Fruit fly (Drosophila melanogaster) whole organism, wandering third instar larva: Measurements from ENCODE around the gene CG7840.

Source experiments
- Abd-B ChIP-seq: fragments of >200 bp; optimal IDR thresholded peaks from 2 replicates; lab custom pipeline; 2017; ENCODE audit warnings: missing biosample characterization, missing genetic modification characterization
- CG9705 ChIP-seq: fragments of 200-800 bp; sonication (Bioruptor generic); optimal IDR thresholded peaks from 2 replicates; lab custom pipeline; 2018; ENCODE audit warnings: missing biosample characterization, mild to moderate bottlenecking, missing genetic modification characterization
- CrebA ChIP-seq: fragments of 200-800 bp; sonication (Bioruptor generic); optimal IDR thresholded peaks from 2 replicates; lab custom pipeline; 2016; ENCODE audit warnings: missing biosample characterization, mild to moderate bottlenecking, missing genetic modification characterization, borderline replicate concordance
- Dfd ChIP-seq: fragments of >200 bp; optimal IDR thresholded peaks from 2 replicates; lab custom pipeline; 2017; ENCODE audit warnings: missing biosample characterization, missing genetic modification characterization
- Dif ChIP-seq: fragments of 200-275, 200-300 bp; sonication (Bioruptor generic); optimal IDR thresholded peaks from 2 replicates; lab custom pipeline; 2018; ENCODE audit warnings: missing biosample characterization, missing genetic modification characterization; ENCODE audit not compliant: partially characterized antibody
- GATAd ChIP-seq: sonication (Bioruptor generic); optimal IDR thresholded peaks from 2 replicates; lab custom pipeline; 2016; ENCODE audit warnings: missing biosample characterization, missing genetic modification characterization
- HLH106 ChIP-seq: fragments of 200-800 bp; optimal IDR thresholded peaks from 3 replicates; lab custom pipeline; 2019; ENCODE audit warnings: missing biosample characterization, mild to moderate bottlenecking, missing genetic modification characterization, moderate library complexity
- Hr83 ChIP-seq: fragments of 200-300 bp; sonication (Bioruptor generic); optimal IDR thresholded peaks from 2 replicates; lab custom pipeline; 2016; ENCODE audit warnings: missing biosample characterization, mild to moderate bottlenecking, missing genetic modification characterization, moderate library complexity; ENCODE audit not compliant: poor library complexity, severe bottlenecking
- Jra ChIP-seq: sonication (Bioruptor generic); optimal IDR thresholded peaks from 2 replicates; lab custom pipeline; 2016; ENCODE audit warnings: missing biosample characterization, missing genetic modification characterization
- Mio ChIP-seq: sonication (Bioruptor generic); optimal IDR thresholded peaks from 2 replicates; lab custom pipeline; 2016; ENCODE audit warnings: missing biosample characterization, missing genetic modification characterization
- Myc ChIP-seq: fragments of >200 bp; optimal IDR thresholded peaks from 2 replicates; lab custom pipeline; 2017
- OdsH ChIP-seq: fragments of 200-800 bp; sonication (Bioruptor generic); optimal IDR thresholded peaks from 2 replicates; lab custom pipeline; 2016; ENCODE audit warnings: missing biosample characterization, mild to moderate bottlenecking, missing genetic modification characterization
- Rel ChIP-seq, 2 experiments: fragments of 200-800 bp; sonication (Bioruptor generic) in 1 of 2; optimal IDR thresholded peaks; 2 replicates in 1 of 2; 3 replicates in 1 of 2; lab custom pipeline; 2016 to 2019; ENCODE audit warnings: mild to moderate bottlenecking in 2 of 2, missing biosample characterization in 2 of 2, missing genetic modification characterization in 2 of 2, moderate library complexity in 1 of 2
- Sp1 ChIP-seq: fragments of 200-800 bp; sonication (Bioruptor generic); optimal IDR thresholded peaks from 3 replicates; lab custom pipeline; 2019; ENCODE audit warnings: missing biosample characterization, mild to moderate bottlenecking, missing genetic modification characterization, moderate library complexity
- Vsx2 ChIP-seq: fragments of 200-300, 225-300 bp; sonication (Bioruptor generic); optimal IDR thresholded peaks from 2 replicates; lab custom pipeline; 2018; ENCODE audit warnings: missing biosample characterization, missing genetic modification characterization; ENCODE audit not compliant: partially characterized antibody
- br ChIP-seq: fragments of 200-800 bp; sonication (Bioruptor generic); optimal IDR thresholded peaks from 2 replicates; lab custom pipeline; 2016; ENCODE audit warnings: missing biosample characterization, missing genetic modification characterization
- brk ChIP-seq: fragments of 200-800 bp; sonication (Bioruptor generic); optimal IDR thresholded peaks from 2 replicates; lab custom pipeline; 2016; ENCODE audit warnings: missing biosample characterization, mild to moderate bottlenecking, missing genetic modification characterization
- dmrt93B ChIP-seq: fragments of 200-800 bp; sonication (Bioruptor generic); optimal IDR thresholded peaks from 2 replicates; lab custom pipeline; 2018; ENCODE audit warnings: missing biosample characterization, mild to moderate bottlenecking, missing genetic modification characterization
- dsf ChIP-seq: sonication (Bioruptor generic); optimal IDR thresholded peaks from 2 replicates; lab custom pipeline; 2016; ENCODE audit warnings: missing biosample characterization, missing genetic modification characterization, borderline replicate concordance
- ey ChIP-seq: fragments of 200-800 bp; sonication (Bioruptor generic); optimal IDR thresholded peaks from 2 replicates; lab custom pipeline; 2016; ENCODE audit warnings: missing biosample characterization, missing genetic modification characterization
- foxo ChIP-seq, 2 experiments: fragments of 200-800 bp; sonication (Bioruptor generic); optimal IDR thresholded peaks; 2 replicates in 1 of 2; 3 replicates in 1 of 2; lab custom pipeline; 2016 to 2017; ENCODE audit warnings: missing biosample characterization in 2 of 2, missing genetic modification characterization in 2 of 2
- fru ChIP-seq: fragments of 200-800 bp; sonication (Bioruptor generic); optimal IDR thresholded peaks from 3 replicates; lab custom pipeline; 2016; ENCODE audit warnings: missing biosample characterization, mild to moderate bottlenecking, missing genetic modification characterization
- h ChIP-seq: fragments of 200-800 bp; sonication (Bioruptor generic); optimal IDR thresholded peaks from 3 replicates; lab custom pipeline; 2016; ENCODE audit warnings: missing biosample characterization, mild to moderate bottlenecking, missing genetic modification characterization
- jim ChIP-seq: fragments of 175-275, 200-325 bp; sonication (Bioruptor generic); optimal IDR thresholded peaks from 2 replicates; lab custom pipeline; 2016; ENCODE audit warnings: missing biosample characterization, mild to moderate bottlenecking, missing genetic modification characterization
- lola ChIP-seq: fragments of >200 bp; optimal IDR thresholded peaks from 2 replicates; lab custom pipeline; 2017; ENCODE audit warnings: missing biosample characterization, missing genetic modification characterization
- psq ChIP-seq: fragments of 200-800 bp; sonication (Bioruptor generic); optimal IDR thresholded peaks from 3 replicates; lab custom pipeline; 2017; ENCODE audit warnings: missing biosample characterization, mild to moderate bottlenecking, missing genetic modification characterization, moderate library complexity
- rgr ChIP-seq: fragments of 200-800 bp; sonication (Bioruptor generic); optimal IDR thresholded peaks from 3 replicates; lab custom pipeline; 2016; ENCODE audit warnings: missing biosample characterization, mild to moderate bottlenecking, missing genetic modification characterization
- sage ChIP-seq: fragments of 200-800 bp; sonication (Bioruptor generic); optimal IDR thresholded peaks from 2 replicates; lab custom pipeline; 2016; ENCODE audit warnings: missing biosample characterization, mild to moderate bottlenecking, missing genetic modification characterization
- sv ChIP-seq: fragments of 200-800 bp; sonication (Bioruptor generic); optimal IDR thresholded peaks from 3 replicates; lab custom pipeline; 2016; ENCODE audit warnings: missing biosample characterization, missing genetic modification characterization
- tai ChIP-seq: sonication (Bioruptor generic); optimal IDR thresholded peaks from 2 replicates; lab custom pipeline; 2016; ENCODE audit warnings: missing biosample characterization, missing genetic modification characterization
- usp ChIP-seq: fragments of >200 bp; optimal IDR thresholded peaks from 2 replicates; lab custom pipeline; 2017; ENCODE audit warnings: missing biosample characterization, missing genetic modification characterization

CG7840 gene

DNA sequence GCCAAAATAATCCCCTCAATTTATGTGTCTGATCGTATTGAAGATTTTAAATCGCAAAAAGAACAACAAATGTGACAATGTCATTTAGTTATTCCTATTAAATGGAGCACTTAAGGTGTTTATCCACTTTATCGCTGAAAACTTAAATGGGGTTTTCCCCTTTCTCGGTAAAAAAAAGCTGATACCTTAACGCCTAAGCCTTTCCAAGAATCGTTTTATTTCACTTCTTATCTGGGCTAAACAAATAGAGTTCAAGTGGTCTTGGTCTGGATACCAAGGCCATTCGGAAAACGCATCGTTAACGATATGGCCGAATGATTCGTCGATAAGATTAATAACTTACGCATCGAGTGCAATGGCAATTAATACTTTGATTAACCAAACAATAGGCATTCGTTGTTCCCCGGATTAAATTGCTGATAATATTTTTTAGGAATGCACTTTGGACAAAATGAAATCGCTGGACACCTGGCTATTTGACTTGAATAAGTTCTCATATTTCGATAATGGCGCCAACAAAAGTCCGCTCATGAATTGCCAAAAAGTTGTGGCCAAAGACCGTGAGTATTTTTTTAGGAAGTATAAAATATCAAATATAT lies 34.5 kb downstream of the CG7840 start:
- TF ChIP-seq CG9705 (GFP tag; lab: Kevin White, UChicago) (no peak), Rel (GFP tag; optimal IDR thresholded peaks at IDR 0.05; lab: Kevin White, UChicago) (no peak), Rel (tag; optimal IDR thresholded peaks at IDR 0.05; lab: Kevin White, UChicago) (peak; percentile 96)
- TF ChIP-seq, all 38 proteins: peak for 1

DNA sequence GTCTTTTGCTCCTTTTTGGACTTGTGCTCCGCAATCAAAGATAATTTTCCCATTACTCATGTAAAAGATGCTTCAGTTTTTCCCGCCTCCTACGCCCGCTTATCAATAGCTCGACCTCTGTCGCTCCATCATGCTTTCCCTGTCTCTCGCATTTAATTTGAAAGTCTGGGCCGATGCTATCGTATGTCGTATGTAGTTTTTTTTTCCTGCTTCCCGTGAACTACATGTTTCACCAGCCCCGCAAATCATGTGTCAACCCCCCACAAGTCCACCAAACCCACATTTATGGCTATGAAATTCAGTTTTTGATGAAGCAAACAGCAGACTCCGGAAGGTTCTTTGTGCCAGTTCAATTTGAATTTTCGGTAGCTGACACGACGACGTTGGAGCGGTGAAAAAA lies 37.0 kb downstream of the CG7840 start, which contains the start of gene CG14273:
Gene CG14273, plus strand, starts transcription at position 301 of the 400 bp plus-strand sequence.
- TF ChIP-seq jim (GFP tag; lab: Kevin White, UChicago) (no peak), lola (GFP tag; lab: Kevin White, UChicago) (no peak), Hr83 (GFP tag; lab: Kevin White, UChicago) (no peak), br (GFP tag; lab: Kevin White, UChicago) (no peak), Abd-B (GFP tag; lab: Kevin White, UChicago) (no peak)

- TF ChIP-seq Rel (GFP tag; optimal IDR thresholded peaks at IDR 0.05; lab: Kevin White, UChicago) (no peak), Rel (tag; optimal IDR thresholded peaks at IDR 0.05; lab: Kevin White, UChicago) (peak; percentile 20), GATAd (GFP tag; lab: Kevin White, UChicago) (no peak), psq (no peak), h (GFP tag; lab: Kevin White, UChicago) (peak; percentile 63)
These were observed 39.1 kb downstream of the CG7840 start for dm6 chr2L:8344536-8344935.

DNA sequence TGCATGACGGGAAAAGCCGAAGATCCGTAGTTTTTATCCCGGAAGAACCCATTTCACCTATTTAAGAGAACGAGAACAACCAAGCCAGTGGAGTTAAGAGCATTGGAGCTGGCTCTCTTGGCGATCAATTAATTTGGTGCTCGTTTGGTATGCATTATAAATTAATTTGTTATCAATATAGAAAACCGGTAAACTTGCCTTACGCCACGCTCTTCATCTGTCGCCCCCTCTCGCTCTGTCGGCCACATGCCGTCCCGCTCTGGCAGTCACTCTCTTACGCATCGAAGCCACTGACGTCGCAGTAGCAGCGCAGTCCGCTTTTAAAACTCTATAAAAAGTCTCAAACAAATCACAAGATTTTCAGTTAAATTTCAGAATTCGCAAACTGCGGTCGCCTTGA lies 40.9 kb downstream of the CG7840 start, which contains the start of gene CG7778:
Gene CG7778, plus strand, starts transcription at position 361 of the 400 bp plus-strand sequence.
- TF ChIP-seq CrebA (GFP tag; lab: Kevin White, UChicago) (no peak), Dif (GFP tag; lab: Kevin White, UChicago) (peak; percentile 26)

DNA sequence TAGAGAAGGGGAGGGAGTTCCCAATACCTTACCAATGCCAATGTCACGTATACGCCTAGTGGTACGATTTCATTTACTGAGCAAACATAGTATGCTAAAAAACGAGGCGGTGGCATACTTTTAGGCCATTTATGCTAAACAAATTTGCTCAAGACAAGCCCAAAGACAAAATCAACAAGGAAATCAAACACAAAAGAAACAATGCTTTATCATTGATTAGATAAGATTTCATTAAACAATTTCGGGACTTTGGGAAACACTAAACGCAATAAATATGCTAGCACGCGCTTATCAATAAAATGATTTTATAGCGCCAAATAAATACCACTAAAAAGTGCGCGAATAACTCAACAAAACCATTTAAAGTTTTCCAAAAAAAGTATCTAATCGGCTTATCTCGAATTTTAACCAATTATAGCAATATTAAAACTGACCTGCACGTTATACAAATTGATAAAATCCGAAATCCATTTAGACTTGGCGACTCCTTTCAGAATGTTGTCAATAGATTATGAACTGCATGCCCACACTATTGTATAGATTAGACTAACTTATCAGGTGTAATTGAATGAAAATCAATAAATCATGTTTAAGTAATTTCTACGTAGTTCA lies 45.3 kb downstream of the CG7840 start:
- TF ChIP-seq CrebA (GFP tag; lab: Kevin White, UChicago) (peak; percentile 11), psq (no peak), OdsH (GFP tag; lab: Kevin White, UChicago) (peak; percentile 37), fru (GFP tag; lab: Kevin White, UChicago) (no peak), br (GFP tag; lab: Kevin White, UChicago) (no peak), HLH106 (tag; lab: Kevin White, UChicago) (no peak), jim (GFP tag; lab: Kevin White, UChicago) (no peak), Vsx2 (GFP tag; lab: Kevin White, UChicago) (no peak), rgr (peak; percentile 59), Abd-B (GFP tag; lab: Kevin White, UChicago) (no peak), Hr83 (GFP tag; lab: Kevin White, UChicago) (peak; percentile 62), Mio (no peak), brk (GFP tag; lab: Kevin White, UChicago) (no peak), CG9705 (GFP tag; lab: Kevin White, UChicago) (no peak), Dif (GFP tag; lab: Kevin White, UChicago) (no peak), dsf (no peak), sv (GFP tag; lab: Kevin White, UChicago) (no peak), foxo (GFP tag; optimal IDR thresholded peaks at IDR 0.05; lab: Kevin White, UChicago) (peak in 1 of 2 experiments; percentile 9), h (GFP tag; lab: Kevin White, UChicago) (peak; percentile 18), tai (peak; percentile 15), usp (GFP tag; lab: Kevin White, UChicago) (no peak), Rel (GFP tag; optimal IDR thresholded peaks at IDR 0.05; lab: Kevin White, UChicago) (no peak), Rel (tag; optimal IDR thresholded peaks at IDR 0.05; lab: Kevin White, UChicago) (peak; percentile 64)
- TF ChIP-seq, all 38 proteins: peak for 8

DNA sequence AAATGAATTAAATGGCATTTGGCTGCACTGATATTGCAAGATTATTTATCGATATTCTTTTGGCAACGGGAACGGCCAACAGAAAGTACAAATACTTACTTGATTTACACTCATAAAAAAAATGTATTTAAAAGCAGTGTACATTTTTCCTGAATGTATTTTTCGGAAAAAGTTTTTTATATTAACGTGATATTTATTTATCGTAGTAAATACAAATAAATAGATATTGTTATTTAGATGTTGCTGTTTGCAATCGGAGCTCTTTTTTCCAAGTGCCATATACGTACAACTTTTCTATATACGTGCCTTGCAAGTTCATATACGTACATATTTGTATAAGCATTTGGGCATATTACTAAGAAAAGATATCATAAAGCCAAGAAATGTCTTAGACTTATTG lies 45.9 kb downstream of the CG7840 start:
- TF ChIP-seq Myc, result no peak
- TF ChIP-seq sage (GFP tag; lab: Kevin White, UChicago), result no peak
- no peak for TF ChIP-seq Sp1 (GFP tag; lab: Kevin White, UChicago)
- no peak for TF ChIP-seq Rel (GFP tag; optimal IDR thresholded peaks at IDR 0.05; lab: Kevin White, UChicago)
- no peak for TF ChIP-seq Rel (tag; optimal IDR thresholded peaks at IDR 0.05; lab: Kevin White, UChicago)
- TF ChIP-seq rgr, result peak; percentile 44
- no peak for TF ChIP-seq CrebA (GFP tag; lab: Kevin White, UChicago)
- TF ChIP-seq brk (GFP tag; lab: Kevin White, UChicago), result no peak
- no peak for TF ChIP-seq Dif (GFP tag; lab: Kevin White, UChicago)
- TF ChIP-seq Abd-B (GFP tag; lab: Kevin White, UChicago), result no peak
- TF ChIP-seq Jra (GFP tag; lab: Kevin White, UChicago), result no peak
- no peak for TF ChIP-seq Hr83 (GFP tag; lab: Kevin White, UChicago)
- peak; percentile 29 for TF ChIP-seq fru (GFP tag; lab: Kevin White, UChicago)
- no peak for TF ChIP-seq ey
- TF ChIP-seq h (GFP tag; lab: Kevin White, UChicago), result peak; percentile 65
- no peak for TF ChIP-seq usp (GFP tag; lab: Kevin White, UChicago)
- peak; percentile 5 for TF ChIP-seq dmrt93B
- peak; percentile 36 for TF ChIP-seq psq
- no peak for TF ChIP-seq Vsx2 (GFP tag; lab: Kevin White, UChicago)
- peak in 1 of 2 experiments; percentile 71 for TF ChIP-seq foxo (GFP tag; optimal IDR thresholded peaks at IDR 0.05; lab: Kevin White, UChicago)
- TF ChIP-seq Dfd (GFP tag; lab: Kevin White, UChicago), result no peak
- peak; percentile 60 for TF ChIP-seq HLH106 (tag; lab: Kevin White, UChicago)
- TF ChIP-seq sv (GFP tag; lab: Kevin White, UChicago), result no peak
- peak; percentile 26 for TF ChIP-seq OdsH (GFP tag; lab: Kevin White, UChicago)
